Worm (Caenorhabditis elegans): ENCODE measurements around the gene hal-3.

Gene hal-3

ce11 chrII:9566045-9566444, 50.9 kb downstream of the hal-3 start (continued):
- TF ChIP-seq cey-2 (tag; optimal IDR thresholded peaks at IDR 0.05; ENCODE audit: borderline replicate concordance, insufficient read depth) (no peak), nhr-10 (tag; optimal IDR thresholded peaks at IDR 0.05) (no peak), nhr-25 (tag; optimal IDR thresholded peaks at IDR 0.05; ENCODE audit: borderline replicate concordance, insufficient read depth) (no peak), pqm-1 (tag; optimal IDR thresholded peaks at IDR 0.05) (no peak), nhr-42 (GFP tag; IDR thresholded peaks at IDR 0.05) (no peak), lin-38 (GFP tag; IDR thresholded peaks at IDR 0.05) (peak; percentile 74), zip-2 (tag; optimal IDR thresholded peaks at IDR 0.05) (no peak), daf-12 (tag; optimal IDR thresholded peaks at IDR 0.05) (no peak), nhr-48 (tag; optimal IDR thresholded peaks at IDR 0.05) (peak; percentile 62), unc-62 (GFP tag; optimal IDR thresholded peaks at IDR 0.05 in 1 of 2) (no peak), unc-62 (tag; optimal IDR thresholded peaks at IDR 0.05) (no peak), zfp-3 (GFP tag; conservative IDR thresholded peaks at IDR 0.05) (peak; percentile 49; the same call in 1 of the 2 replicates), egl-43 (GFP tag; IDR thresholded peaks at IDR 0.05) (peak; percentile 96), D1046.2 (GFP tag; IDR thresholded peaks at IDR 0.05) (peak; percentile 85), ctbp-1 (GFP tag; IDR thresholded peaks at IDR 0.05) (peak; percentile 78), dmd-9 (GFP tag; IDR thresholded peaks at IDR 0.05) (peak; percentile 57; the same call in 1 of the 2 replicates), tra-1 (GFP tag; IDR thresholded peaks at IDR 0.05) (peak; percentile 91), nhr-76 (tag; optimal IDR thresholded peaks at IDR 0.05) (no peak), F49E8.2 (tag; optimal IDR thresholded peaks at IDR 0.05; ENCODE audit: borderline replicate concordance) (peak; percentile 1), ztf-7 (tag; optimal IDR thresholded peaks at IDR 0.05) (peak; percentile 29), lir-3 (tag; optimal IDR thresholded peaks at IDR 0.05) (no peak), ztf-11 (tag; optimal IDR thresholded peaks at IDR 0.05) (no peak), unc-39 (tag; optimal IDR thresholded peaks at IDR 0.05) (no peak), ceh-62 (tag; optimal IDR thresholded peaks at IDR 0.05) (no peak), spr-1 (tag; optimal IDR thresholded peaks at IDR 0.05) (peak; percentile 70), nhr-28 (tag; optimal IDR thresholded peaks at IDR 0.05) (peak; percentile 29), fkh-10 (GFP tag; optimal IDR thresholded peaks at IDR 0.05) (no peak), dmd-6 (GFP tag; IDR thresholded peaks at IDR 0.05) (peak; percentile 67), mdt-29 (GFP tag; IDR thresholded peaks at IDR 0.05) (peak; percentile 68; the same call in 1 of the 2 replicates), Y105C5A.15 (GFP tag; IDR thresholded peaks at IDR 0.05) (peak; percentile 79; the same call in 1 of the 2 replicates), lim-7 (GFP tag; IDR thresholded peaks at IDR 0.05) (peak; percentile 97), nhr-6 (tag; optimal IDR thresholded peaks at IDR 0.05) (peak; percentile 14), fos-1 (tag; optimal IDR thresholded peaks at IDR 0.05) (no peak), daf-16 (GFP tag; optimal IDR thresholded peaks at IDR 0.05) (peak in 1 of 2 experiments; percentile 79), daf-16 (tag; optimal IDR thresholded peaks at IDR 0.05) (peak; percentile 45), egl-27 (tag; optimal IDR thresholded peaks at IDR 0.05) (no peak), nhr-111 (GFP tag; optimal IDR thresholded peaks at IDR 0.05) (peak; percentile 67), madf-5 (GFP tag; IDR thresholded peaks at IDR 0.05) (peak; percentile 91 to 93), nhr-11 (tag; optimal IDR thresholded peaks at IDR 0.05) (peak; percentile 71), arid-1 (GFP tag; conservative IDR thresholded peaks at IDR 0.05) (peak; percentile 84), sdz-12 (GFP tag; optimal IDR thresholded peaks at IDR 0.05) (peak; percentile 69), F26F4.8 (GFP tag; conservative IDR thresholded peaks at IDR 0.05) (peak; percentile 97), lin-1 (GFP tag; IDR thresholded peaks at IDR 0.05) (peak; percentile 83), pha-4 (GFP tag; IDR thresholded peaks at IDR 0.05) (peak; percentile 88; the same call in 1 of the 2 replicates), pha-4 (tag; optimal IDR thresholded peaks at IDR 0.05) (no peak), jun-1 (tag; optimal IDR thresholded peaks at IDR 0.05) (no peak), mxl-2 (GFP tag; conservative IDR thresholded peaks at IDR 0.05) (peak; percentile 69; the same call in 1 of the 2 replicates), mxl-3 (GFP tag; optimal IDR thresholded peaks at IDR 0.05) (peak; percentile 64), ceh-28 (tag; optimal IDR thresholded peaks at IDR 0.05) (no peak), T26A8.4 (GFP tag; IDR thresholded peaks at IDR 0.05) (peak; percentile 65; the same call in 1 of the 2 replicates), daf-8 (GFP tag; IDR thresholded peaks at IDR 0.05) (no peak), nhr-237 (tag; optimal IDR thresholded peaks at IDR 0.05) (no peak), aly-2 (tag; optimal IDR thresholded peaks at IDR 0.05) (peak; percentile 39)

Data from whole organism, L4 larva.